Worm (Caenorhabditis elegans): ENCODE data around the gene Y45F10C.6.

- TF ChIP-seq vab-7 (GFP tag; IDR thresholded peaks at IDR 0.05) (no peak), F49E8.2 (tag; optimal IDR thresholded peaks at IDR 0.05; ENCODE audit: borderline replicate concordance) (no peak), lir-3 (tag; optimal IDR thresholded peaks at IDR 0.05) (no peak), dmd-6 (GFP tag; IDR thresholded peaks at IDR 0.05) (no peak), nhr-11 (tag; optimal IDR thresholded peaks at IDR 0.05) (no peak), pqm-1 (tag; optimal IDR thresholded peaks at IDR 0.05) (no peak), lin-29 (GFP tag; IDR thresholded peaks at IDR 0.05) (no peak), lin-13 (GFP tag; optimal IDR thresholded peaks at IDR 0.05) (no peak), nhr-77 (tag; optimal IDR thresholded peaks at IDR 0.05) (no peak), lin-39 (tag; optimal IDR thresholded peaks at IDR 0.05) (no peak), ztf-11 (tag; optimal IDR thresholded peaks at IDR 0.05) (no peak)
Measured at ce11 chrIV:13636975-13637374, 15.1 kb upstream of the Y45F10C.6 start, which contains the start of gene C08F11.7.

Data from whole organism, L4 larva.